Fruit fly (Drosophila melanogaster) whole organism, embryonic: ENCODE results near the gene msn.

ENCODE experiments used
- Aef1 ChIP-seq: fragments of 200-800 bp; sonication (Bioruptor generic); IDR thresholded peaks from 3 replicates; pipeline ENCODE4 v1.3.6; 2022; ENCODE audit warnings: missing biosample characterization, missing genetic modification characterization
- CG10462 ChIP-seq: fragments of 200-800 bp; sonication (Bioruptor generic); optimal IDR thresholded peaks from 2 replicates; lab custom pipeline; 2016; ENCODE audit warnings: missing biosample characterization, missing genetic modification characterization
- CG10543 ChIP-seq: fragments of 200-800 bp; sonication (Bioruptor generic); optimal IDR thresholded peaks from 3 replicates; lab custom pipeline; 2017; ENCODE audit warnings: missing biosample characterization, mild to moderate bottlenecking, missing genetic modification characterization, moderate library complexity
- CG10959 ChIP-seq: fragments of 200-800 bp; sonication (Bioruptor generic); IDR thresholded peaks from 2 replicates; pipeline ENCODE4 v1.3.6; 2022; ENCODE audit warnings: missing biosample characterization, missing genetic modification characterization
- CG11085 ChIP-seq: fragments of 200-800 bp; sonication (Bioruptor generic); IDR thresholded peaks from 2 replicates; pipeline ENCODE4 v1.3.6; 2022; ENCODE audit warnings: missing biosample characterization, missing genetic modification characterization
- CG11398 ChIP-seq: fragments of 200-800 bp; sonication (Bioruptor generic); optimal IDR thresholded peaks from 2 replicates; lab custom pipeline; 2016; ENCODE audit warnings: missing biosample characterization, missing genetic modification characterization
- CG11560 ChIP-seq: fragments of 200-800 bp; sonication (Bioruptor generic); IDR thresholded peaks from 3 replicates; pipeline ENCODE4 v1.3.6; 2022; ENCODE audit warnings: missing biosample characterization, missing genetic modification characterization
- CG12071 ChIP-seq: fragments of 200-800 bp; sonication (Bioruptor generic); optimal IDR thresholded peaks from 3 replicates; lab custom pipeline; 2018; ENCODE audit warnings: missing biosample characterization, mild to moderate bottlenecking, missing genetic modification characterization
- CG12391 ChIP-seq: fragments of 200-800 bp; sonication (Bioruptor generic); optimal IDR thresholded peaks from 3 replicates; lab custom pipeline; 2018; ENCODE audit warnings: missing biosample characterization, mild to moderate bottlenecking, missing genetic modification characterization, moderate library complexity
- CG12659 ChIP-seq: fragments of 200-800 bp; sonication (Bioruptor generic); optimal IDR thresholded peaks from 3 replicates; lab custom pipeline; 2017; ENCODE audit warnings: mild to moderate bottlenecking, missing biosample characterization, missing genetic modification reagents, missing genetic modification characterization
- CG15073 ChIP-seq: fragments of 200-800 bp; sonication (Bioruptor generic); optimal IDR thresholded peaks from 2 replicates; lab custom pipeline; 2016; ENCODE audit warnings: missing biosample characterization, missing genetic modification characterization
- CG17361 ChIP-seq: fragments of 200-800 bp; sonication (Bioruptor generic); IDR thresholded peaks from 3 replicates; pipeline ENCODE4 v1.3.6; 2022; ENCODE audit warnings: missing biosample characterization, missing genetic modification characterization
- CG33213 ChIP-seq: fragments of 200-800 bp; sonication (Bioruptor generic); optimal IDR thresholded peaks from 3 replicates; lab custom pipeline; 2016; ENCODE audit warnings: missing biosample characterization, missing genetic modification characterization
- CG33557 ChIP-seq: fragments of 200-800 bp; sonication (Bioruptor generic); optimal IDR thresholded peaks from 2 replicates; lab custom pipeline; 2019; ENCODE audit warnings: missing biosample characterization, mild to moderate bottlenecking, missing genetic modification characterization, moderate library complexity
- CG34422 ChIP-seq: fragments of 200-800 bp; sonication (Bioruptor generic); IDR thresholded peaks from 3 replicates; pipeline ENCODE4 v1.3.6; 2022; ENCODE audit warnings: missing biosample characterization, missing genetic modification characterization
- CG4617 ChIP-seq: fragments of 200-800 bp; sonication (Bioruptor generic); optimal IDR thresholded peaks from 3 replicates; lab custom pipeline; 2016; ENCODE audit warnings: missing biosample characterization, missing genetic modification characterization, borderline replicate concordance
- CG5245 ChIP-seq: fragments of 200-800 bp; sonication (Bioruptor generic); optimal IDR thresholded peaks from 3 replicates; lab custom pipeline; 2016; ENCODE audit warnings: missing biosample characterization, missing genetic modification characterization
- CG7839 ChIP-seq: fragments of 200-800 bp; sonication (Bioruptor generic); optimal IDR thresholded peaks from 3 replicates; lab custom pipeline; 2018; ENCODE audit warnings: missing biosample characterization, mild to moderate bottlenecking, missing genetic modification characterization, moderate library complexity
- CG9437 ChIP-seq: fragments of 200-800 bp; sonication (Bioruptor generic); optimal IDR thresholded peaks from 2 replicates; lab custom pipeline; 2018; ENCODE audit warnings: missing biosample characterization, mild to moderate bottlenecking, missing genetic modification characterization
- CG9727 ChIP-seq: fragments of 200-800 bp; sonication (Bioruptor generic); optimal IDR thresholded peaks from 3 replicates; lab custom pipeline; 2017; ENCODE audit warnings: missing biosample characterization, mild to moderate bottlenecking, missing genetic modification characterization
- CG9876 ChIP-seq: fragments of 200-800 bp; sonication (Bioruptor generic); optimal IDR thresholded peaks from 2 replicates; lab custom pipeline; 2016; ENCODE audit warnings: missing biosample characterization, missing genetic modification characterization
- Drgx ChIP-seq: fragments of 200-800 bp; sonication (Bioruptor generic); IDR thresholded peaks from 2 replicates; pipeline ENCODE4 v1.3.6; 2022; ENCODE audit warnings: missing biosample characterization, missing genetic modification characterization
- HHEX ChIP-seq: fragments of 200-800 bp; sonication (Bioruptor generic); optimal IDR thresholded peaks from 3 replicates; lab custom pipeline; 2017; ENCODE audit warnings: missing biosample characterization, mild to moderate bottlenecking, missing genetic modification characterization, missing genetic modification reagents
- HLH3B ChIP-seq: fragments of 200-800 bp; sonication (Bioruptor generic); IDR thresholded peaks from 2 replicates; pipeline ENCODE4 v1.3.6; 2022; ENCODE audit warnings: missing biosample characterization, missing genetic modification characterization
- HLHmδ ChIP-seq: fragments of 200-800 bp; sonication (Bioruptor generic); optimal IDR thresholded peaks from 2 replicates; lab custom pipeline; 2018; ENCODE audit warnings: missing biosample characterization, mild to moderate bottlenecking, missing genetic modification characterization, moderate library complexity
- Kr ChIP-seq: fragments of 200-800 bp; sonication (Bioruptor generic); optimal IDR thresholded peaks from 2 replicates; lab custom pipeline; 2017; ENCODE audit warnings: missing biosample characterization, mild to moderate bottlenecking, missing genetic modification characterization
- Sox100B ChIP-seq: fragments of 200-800 bp; sonication (Bioruptor generic); optimal IDR thresholded peaks from 3 replicates; lab custom pipeline; 2018; ENCODE audit warnings: missing biosample characterization, mild to moderate bottlenecking, missing genetic modification characterization
- Spps ChIP-seq: fragments of 200-800 bp; sonication (Bioruptor generic); optimal IDR thresholded peaks from 2 replicates; lab custom pipeline; 2018; ENCODE audit warnings: missing biosample characterization, mild to moderate bottlenecking, missing genetic modification characterization
- Taf1 ChIP-seq: fragments of 200-800 bp; sonication (Bioruptor generic); IDR thresholded peaks from 2 replicates; pipeline ENCODE4 v1.3.6; 2022; ENCODE audit warnings: missing biosample characterization, missing genetic modification characterization
- YL-1 ChIP-seq: fragments of 200-800 bp; sonication (Bioruptor generic); optimal IDR thresholded peaks from 3 replicates; lab custom pipeline; 2017; ENCODE audit warnings: missing biosample characterization, mild to moderate bottlenecking, missing genetic modification characterization
- cwo ChIP-seq: fragments of 200-800 bp; sonication (Bioruptor generic); optimal IDR thresholded peaks from 3 replicates; lab custom pipeline; 2017; ENCODE audit warnings: missing biosample characterization, missing genetic modification characterization, mild to moderate bottlenecking, moderate library complexity, missing genetic modification reagents
- dm ChIP-seq: fragments of 200-800 bp; sonication (Bioruptor generic); optimal IDR thresholded peaks from 3 replicates; lab custom pipeline; 2016; ENCODE audit warnings: missing biosample characterization, missing genetic modification characterization
- ftz-f1 ChIP-seq: fragments of 200-800 bp; sonication (Bioruptor generic); optimal IDR thresholded peaks from 2 replicates; lab custom pipeline; 2016; ENCODE audit warnings: missing biosample characterization, missing genetic modification characterization
- gsb-n ChIP-seq: fragments of 200-800 bp; sonication (Bioruptor generic); optimal IDR thresholded peaks from 3 replicates; lab custom pipeline; 2018; ENCODE audit warnings: missing biosample characterization, mild to moderate bottlenecking, missing genetic modification characterization
- ind ChIP-seq: fragments of 200-800 bp; sonication (Bioruptor generic); optimal IDR thresholded peaks from 3 replicates; lab custom pipeline; 2016; ENCODE audit warnings: missing biosample characterization, missing genetic modification characterization
- nerfin-1 ChIP-seq: fragments of 200-800 bp; sonication (Bioruptor generic); optimal IDR thresholded peaks from 3 replicates; lab custom pipeline; 2019; ENCODE audit warnings: missing biosample characterization, mild to moderate bottlenecking, missing genetic modification characterization, moderate library complexity
- oc ChIP-seq: fragments of 200-800 bp; sonication (Bioruptor generic); optimal IDR thresholded peaks from 2 replicates; lab custom pipeline; 2018; ENCODE audit warnings: missing biosample characterization, mild to moderate bottlenecking, missing genetic modification characterization, moderate library complexity
- p53 ChIP-seq: fragments of 200-800 bp; sonication (Bioruptor generic); optimal IDR thresholded peaks from 2 replicates; lab custom pipeline; 2016; ENCODE audit warnings: missing biosample characterization, missing genetic modification characterization
- pb ChIP-seq: fragments of 200-800 bp; sonication (Bioruptor generic); optimal IDR thresholded peaks from 3 replicates; lab custom pipeline; 2016; ENCODE audit warnings: missing biosample characterization, missing genetic modification characterization
- phol ChIP-seq: fragments of 200-800 bp; sonication (Bioruptor generic); optimal IDR thresholded peaks from 3 replicates; lab custom pipeline; 2018; ENCODE audit warnings: missing biosample characterization, mild to moderate bottlenecking, missing genetic modification characterization, moderate library complexity
- repo ChIP-seq: fragments of 200-800 bp; sonication (Bioruptor generic); optimal IDR thresholded peaks from 2 replicates; lab custom pipeline; 2016; ENCODE audit warnings: missing biosample characterization, missing genetic modification characterization
- sd ChIP-seq: fragments of 200-800 bp; sonication (Bioruptor generic); optimal IDR thresholded peaks from 3 replicates; lab custom pipeline; 2018; ENCODE audit warnings: missing biosample characterization, mild to moderate bottlenecking, missing genetic modification characterization, moderate library complexity
- sens ChIP-seq: fragments of 200-800 bp; sonication (Bioruptor generic); peaks from one replicate; lab custom pipeline; 2016; ENCODE audit warnings: missing biosample characterization, missing genetic modification characterization
- sisA ChIP-seq: fragments of 200-800 bp; sonication (Bioruptor generic); IDR thresholded peaks from 2 replicates; pipeline ENCODE4 v1.3.6; 2022; ENCODE audit warnings: missing biosample characterization, missing genetic modification characterization
- slp2 ChIP-seq: fragments of 200-800 bp; sonication (Bioruptor generic); optimal IDR thresholded peaks from 2 replicates; lab custom pipeline; 2016; ENCODE audit warnings: missing biosample characterization, missing genetic modification characterization
- sqz ChIP-seq: fragments of 200-800 bp; sonication (Bioruptor generic); optimal IDR thresholded peaks from 3 replicates; lab custom pipeline; 2018; ENCODE audit warnings: missing biosample characterization, mild to moderate bottlenecking, missing genetic modification characterization
- stwl ChIP-seq: fragments of 200-800 bp; sonication (Bioruptor generic); optimal IDR thresholded peaks from 3 replicates; lab custom pipeline; 2018; ENCODE audit warnings: missing biosample characterization, mild to moderate bottlenecking, missing genetic modification characterization, moderate library complexity
- tna ChIP-seq: fragments of 200-800 bp; sonication (Bioruptor generic); IDR thresholded peaks from 2 replicates; pipeline ENCODE4 v1.3.6; 2022; ENCODE audit warnings: missing biosample characterization, missing genetic modification characterization; ENCODE audit not compliant: partially characterized antibody
- toy ChIP-seq: fragments of 200-800 bp; sonication (Bioruptor generic); IDR thresholded peaks from 2 replicates; pipeline ENCODE4 v1.3.6; 2022; ENCODE audit warnings: missing biosample characterization, missing genetic modification characterization
- trem ChIP-seq: fragments of 200-800 bp; optimal IDR thresholded peaks from 3 replicates; lab custom pipeline; 2019; ENCODE audit warnings: missing biosample characterization, mild to moderate bottlenecking, missing genetic modification characterization, moderate library complexity
- wdn ChIP-seq: fragments of 200-800 bp; sonication (Bioruptor generic); IDR thresholded peaks from 2 replicates; pipeline ENCODE4 v1.3.6; 2022; ENCODE audit warnings: missing biosample characterization, missing genetic modification characterization

Gene msn

DNA sequence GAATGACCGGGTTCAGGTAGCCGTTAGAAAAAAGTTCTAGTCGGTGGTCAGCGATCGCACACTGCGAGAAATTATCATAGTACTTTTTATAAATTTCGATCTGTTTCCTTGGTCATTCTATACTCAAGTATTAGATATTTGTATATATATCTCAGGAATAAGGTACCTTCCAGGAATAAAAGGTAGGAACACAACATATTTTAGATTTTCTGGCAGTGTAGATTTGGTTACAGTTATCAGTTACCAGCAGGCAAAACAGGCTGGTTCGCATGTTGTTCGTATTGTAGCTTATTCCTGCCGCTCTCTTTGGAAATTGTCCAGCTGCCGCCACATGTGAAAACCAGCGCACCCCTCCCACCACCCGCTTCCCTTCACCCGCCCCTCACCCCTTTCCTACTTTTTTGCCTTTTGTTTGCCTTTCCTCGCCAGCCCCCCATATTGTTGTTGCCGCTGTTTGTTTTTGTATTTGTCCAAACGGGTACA lies 5.0 kb downstream of the msn start (continued):
- TF ChIP-seq sens (GFP tag; lab: Kevin White, UChicago) (peak; percentile 98), CG11560 (peak; percentile 28; the same call in 1 of the 3 replicates), wdn (GFP tag; lab: Robert Waterston, UW) (peak; percentile 85), CG9876 (peak; percentile 33), CG10462 (GFP tag; lab: Kevin White, UChicago) (peak; percentile 70), ind (GFP tag; lab: Kevin White, UChicago) (peak; percentile 75), nerfin-1 (tag; lab: Kevin White, UChicago) (peak; percentile 77), toy (peak; percentile 27; the same call in 1 of the 2 replicates), HLH3B (GFP tag; lab: Robert Waterston, UW) (peak; percentile 85), CG7839 (tag; lab: Kevin White, UChicago) (peak; percentile 88), slp2 (GFP tag; lab: Kevin White, UChicago) (peak; percentile 22), ftz-f1 (GFP tag; lab: Kevin White, UChicago) (no peak), CG10959 (GFP tag; lab: Robert Waterston, UW) (peak; percentile 87), trem (tag; lab: Kevin White, UChicago) (peak; percentile 87), Kr (GFP tag; lab: Kevin White, UChicago) (peak; percentile 80), sd (tag; lab: Kevin White, UChicago) (peak; percentile 46), p53 (GFP tag; lab: Kevin White, UChicago) (no peak), HLHmδ (GFP tag; lab: Kevin White, UChicago) (no peak), CG33557 (GFP tag; lab: Kevin White, UChicago) (peak; percentile 74), CG34422 (GFP tag; lab: Robert Waterston, UW) (peak; percentile 93), oc (tag; lab: Kevin White, UChicago) (peak; percentile 69), CG4617 (GFP tag; lab: Kevin White, UChicago) (no peak), CG33213 (GFP tag; lab: Kevin White, UChicago) (peak; percentile 53), repo (peak; percentile 36), YL-1 (GFP tag; lab: Kevin White, UChicago) (peak; percentile 45), Drgx (peak; percentile 84), CG15073 (GFP tag; lab: Kevin White, UChicago) (peak; percentile 45), HHEX (GFP tag; lab: Kevin White, UChicago) (peak; percentile 87), Spps (peak; percentile 83), CG12391 (tag; lab: Kevin White, UChicago) (peak; percentile 89), CG10543 (GFP tag; lab: Kevin White, UChicago) (peak; percentile 70), Aef1 (peak; percentile 80), CG5245 (GFP tag; lab: Kevin White, UChicago) (peak; percentile 66), dm (peak; percentile 26), CG12071 (GFP tag; lab: Kevin White, UChicago) (peak; percentile 75), Sox100B (GFP tag; lab: Kevin White, UChicago) (peak; percentile 67), sqz (peak; percentile 70), phol (tag; lab: Kevin White, UChicago) (peak; percentile 90), CG9727 (GFP tag; lab: Kevin White, UChicago) (peak; percentile 92), CG12659 (GFP tag; lab: Kevin White, UChicago) (peak; percentile 77), stwl (tag; lab: Kevin White, UChicago) (peak; percentile 29), tna (GFP tag; lab: Robert Waterston, UW) (no peak), sisA (GFP tag; lab: Robert Waterston, UW) (peak; percentile 87), Taf1 (GFP tag; lab: Robert Waterston, UW) (peak; percentile 81), gsb-n (tag; lab: Kevin White, UChicago) (peak; percentile 80), cwo (GFP tag; lab: Kevin White, UChicago) (peak; percentile 65), CG17361 (peak; percentile 79), CG9437 (GFP tag; lab: Kevin White, UChicago) (peak; percentile 55), CG11398 (GFP tag; lab: Kevin White, UChicago) (peak; percentile 1), CG11085 (peak; percentile 75), pb (GFP tag; lab: Kevin White, UChicago) (peak; percentile 31)
